Fruit fly (Drosophila melanogaster) whole organism, wandering third instar larva: ENCODE results near the gene Scox.
A peak's percentile ranks its signal among the peaks of the same experiment; 100 is the strongest.

ENCODE experiments used
- Abd-B ChIP-seq: fragments of >200 bp; optimal IDR thresholded peaks from 2 replicates; lab custom pipeline; 2017; ENCODE audit warnings: missing biosample characterization, missing genetic modification characterization
- Myc ChIP-seq: fragments of >200 bp; optimal IDR thresholded peaks from 2 replicates; lab custom pipeline; 2017
- brk ChIP-seq: fragments of 200-800 bp; sonication (Bioruptor generic); optimal IDR thresholded peaks from 2 replicates; lab custom pipeline; 2016; ENCODE audit warnings: missing biosample characterization, mild to moderate bottlenecking, missing genetic modification characterization
- psq ChIP-seq: fragments of 200-800 bp; sonication (Bioruptor generic); optimal IDR thresholded peaks from 3 replicates; lab custom pipeline; 2017; ENCODE audit warnings: missing biosample characterization, mild to moderate bottlenecking, missing genetic modification characterization, moderate library complexity
- sage ChIP-seq: fragments of 200-800 bp; sonication (Bioruptor generic); optimal IDR thresholded peaks from 2 replicates; lab custom pipeline; 2016; ENCODE audit warnings: missing biosample characterization, mild to moderate bottlenecking, missing genetic modification characterization

dm6 chr2L:5002711-5003402 lies 34.1 kb upstream of the Scox start:
- TF ChIP-seq psq (GFP tag; lab: Kevin White, UChicago) (peak; percentile 39), sage (GFP tag; lab: Kevin White, UChicago) (no peak), Myc (lab: Kevin White, UChicago) (no peak), Abd-B (GFP tag; lab: Kevin White, UChicago) (no peak), brk (GFP tag; lab: Kevin White, UChicago) (no peak)
